Worm (Caenorhabditis elegans): ENCODE measurements around the gene tin-10.

- TF ChIP-seq ceh-82 (tag; optimal IDR thresholded peaks at IDR 0.05) = no peak
- TF ChIP-seq snpc-4 (tag; optimal IDR thresholded peaks at IDR 0.05) = no peak
- no peak for TF ChIP-seq nhr-129 (tag; optimal IDR thresholded peaks at IDR 0.05)
- TF ChIP-seq unc-39 (tag; optimal IDR thresholded peaks at IDR 0.05) = no peak
- TF ChIP-seq ztf-1 (GFP tag; conservative IDR thresholded peaks at IDR 0.05) = no peak
- TF ChIP-seq ZK546.5 (tag; optimal IDR thresholded peaks at IDR 0.05) = no peak
- TF ChIP-seq nhr-6 (tag; optimal IDR thresholded peaks at IDR 0.05) = no peak
Observed at ce11 chrIII:11471336-11471735, 31.3 kb downstream of the tin-10 start.

Data from whole organism, L2 larva.